Fruit fly (Drosophila melanogaster): Measurements from ENCODE around the gene CG5194.

CG5194 gene

dm6 chr3L:8974478-8975477, 34.9 kb downstream of the CG5194 start, which contains the start of the genes pix and Srp68 (continued):
- TF ChIP-seq CG11504 (tag; optimal IDR thresholded peaks at IDR 0.05) (no peak), dati (GFP tag; IDR thresholded peaks at IDR 0.05) (no peak), CG11085 (GFP tag; IDR thresholded peaks at IDR 0.05) (no peak), CG43689 (GFP tag; IDR thresholded peaks at IDR 0.05) (no peak), amos (GFP tag; IDR thresholded peaks at IDR 0.05; ENCODE audit: partially characterized antibody) (peak; percentile 69), CG6272 (GFP tag; IDR thresholded peaks at IDR 0.05) (peak; percentile 47; the same call in 1 of the 2 replicates), Sry-β (GFP tag; optimal IDR thresholded peaks at IDR 0.05) (peak; percentile 76), CG9215 (GFP tag; IDR thresholded peaks at IDR 0.05) (peak; percentile 73; the same call in 1 of the 2 replicates), Jarid2 (GFP tag; optimal IDR thresholded peaks at IDR 0.05) (no peak), CG11456 (GFP tag; IDR thresholded peaks at IDR 0.05) (no peak), Max (GFP tag; optimal IDR thresholded peaks at IDR 0.05) (peak; percentile 70), gce (GFP tag; IDR thresholded peaks at IDR 0.05) (no peak), usp (GFP tag; optimal IDR thresholded peaks at IDR 0.05) (no peak), gro (GFP tag; optimal IDR thresholded peaks at IDR 0.05) (no peak), org-1 (GFP tag; optimal IDR thresholded peaks at IDR 0.05) (no peak), Dek (tag; optimal IDR thresholded peaks at IDR 0.05) (peak; percentile 60), E2f2 (GFP tag; IDR thresholded peaks at IDR 0.05) (peak; percentile 37), CG1602 (GFP tag; optimal IDR thresholded peaks at IDR 0.05) (peak; percentile 53), exex (tag; optimal IDR thresholded peaks at IDR 0.05) (peak; percentile 44), CG11560 (tag; IDR thresholded peaks at IDR 0.05) (no peak), CG14710 (tag; optimal IDR thresholded peaks at IDR 0.05) (peak; percentile 87), Dbx (GFP tag; IDR thresholded peaks at IDR 0.05) (peak; percentile 67; the same call in 1 of the 3 replicates), pfk (GFP tag; optimal IDR thresholded peaks at IDR 0.05) (no peak), CG8765 (GFP tag; IDR thresholded peaks at IDR 0.05) (no peak), Mes4 (GFP tag; optimal IDR thresholded peaks at IDR 0.05) (peak; percentile 1), her (GFP tag; optimal IDR thresholded peaks at IDR 0.05) (no peak), Lim3 (GFP tag; IDR thresholded peaks at IDR 0.05) (no peak), Fer1 (GFP tag; optimal IDR thresholded peaks at IDR 0.05) (peak; percentile 44), tx (GFP tag; optimal IDR thresholded peaks at IDR 0.05) (peak; percentile 33), CG17829 (tag; optimal IDR thresholded peaks at IDR 0.05) (peak; percentile 76), CG12391 (tag; optimal IDR thresholded peaks at IDR 0.05) (peak; percentile 83), Ssrp (tag; optimal IDR thresholded peaks at IDR 0.05) (peak; percentile 34), HLH54F (GFP tag; optimal IDR thresholded peaks at IDR 0.05) (peak; percentile 62), CG4707 (GFP tag; optimal IDR thresholded peaks at IDR 0.05) (no peak), HmgD (GFP tag; optimal IDR thresholded peaks at IDR 0.05) (no peak), dmrt11E (tag; optimal IDR thresholded peaks at IDR 0.05) (peak; percentile 61), CG13123 (GFP tag; optimal IDR thresholded peaks at IDR 0.05) (peak; percentile 34), p53 (GFP tag; optimal IDR thresholded peaks at IDR 0.05) (peak; percentile 66), Hmr (GFP tag; optimal IDR thresholded peaks at IDR 0.05) (no peak), caup (GFP tag; optimal IDR thresholded peaks at IDR 0.05; ENCODE audit: severe bottlenecking) (peak; percentile 65), CG12104 (GFP tag; optimal IDR thresholded peaks at IDR 0.05) (peak; percentile 58), bab2 (GFP tag; optimal IDR thresholded peaks at IDR 0.05) (peak; percentile 34), CG1529 (GFP tag; optimal IDR thresholded peaks at IDR 0.05) (peak; percentile 55), az2 (GFP tag; optimal IDR thresholded peaks at IDR 0.05) (peak; percentile 48), CG7271 (tag; optimal IDR thresholded peaks at IDR 0.05) (no peak), ro (GFP tag; IDR thresholded peaks at IDR 0.05) (no peak), eyg (GFP tag; optimal IDR thresholded peaks at IDR 0.05) (no peak), lab (GFP tag; optimal IDR thresholded peaks at IDR 0.05) (no peak), fu2 (GFP tag; optimal IDR thresholded peaks at IDR 0.05) (peak; percentile 36)

Data from whole organism, embryonic.